Fruit fly (Drosophila melanogaster) whole organism, embryonic: ENCODE data around the gene NimB4.

Source experiments
- CG17568 ChIP-seq: fragments of 200-800 bp; sonication (Bioruptor generic); optimal IDR thresholded peaks from 2 replicates; lab custom pipeline; 2018; ENCODE audit warnings: missing biosample characterization, mild to moderate bottlenecking, missing genetic modification characterization, moderate library complexity
- CG17612 ChIP-seq: fragments of 200-800 bp; sonication (Bioruptor generic); IDR thresholded peaks from 2 replicates; pipeline ENCODE4 v1.3.6; 2022; ENCODE audit warnings: missing biosample characterization, missing genetic modification characterization
- CG17829 ChIP-seq: fragments of 200-800 bp; optimal IDR thresholded peaks from 2 replicates; lab custom pipeline; 2019; ENCODE audit warnings: missing biosample characterization, mild to moderate bottlenecking, missing genetic modification characterization, moderate library complexity
- CG18476 ChIP-seq: fragments of 200-800 bp; sonication (Bioruptor generic); optimal IDR thresholded peaks from 2 replicates; lab custom pipeline; 2016; ENCODE audit warnings: missing biosample characterization, mild to moderate bottlenecking, missing genetic modification characterization
- CG3726 ChIP-seq: fragments of 200-800 bp; sonication (Bioruptor generic); IDR thresholded peaks from 3 replicates; pipeline ENCODE4, ENCODE4 v1.3.6; 2022; ENCODE audit warnings: missing biosample characterization, missing genetic modification characterization
- CG3847 ChIP-seq: fragments of 200-800 bp; sonication (Bioruptor generic); IDR thresholded peaks from 2 replicates; pipeline ENCODE4 v1.3.6; 2022; ENCODE audit warnings: missing biosample characterization, missing genetic modification characterization
- CG4328 ChIP-seq: fragments of 200-800 bp; sonication (Bioruptor generic); optimal IDR thresholded peaks from 3 replicates; lab custom pipeline; 2017; ENCODE audit warnings: missing biosample characterization, missing genetic modification reagents, missing genetic modification characterization
- CG4360 ChIP-seq: fragments of 200-800 bp; sonication (Bioruptor generic); IDR thresholded peaks from 2 replicates; pipeline ENCODE4 v1.3.6; 2022; ENCODE audit warnings: missing biosample characterization, missing genetic modification characterization
- CG6689 ChIP-seq: fragments of 200-800 bp; sonication (Bioruptor generic); IDR thresholded peaks from 2 replicates; pipeline ENCODE4 v1.3.6; 2022; ENCODE audit warnings: missing biosample characterization, missing genetic modification characterization
- Deaf1 ChIP-seq: fragments of 200-800 bp; optimal IDR thresholded peaks from 3 replicates; lab custom pipeline; 2019; ENCODE audit warnings: missing biosample characterization, mild to moderate bottlenecking, missing genetic modification characterization, moderate library complexity
- Doc3 ChIP-seq: fragments of 200-800 bp; sonication (Bioruptor generic); IDR thresholded peaks from 3 replicates; pipeline ENCODE4 v1.3.6; 2022; ENCODE audit warnings: missing biosample characterization, missing genetic modification characterization; ENCODE audit not compliant: partially characterized antibody
- Drgx ChIP-seq: fragments of 200-800 bp; sonication (Bioruptor generic); IDR thresholded peaks from 2 replicates; pipeline ENCODE4 v1.3.6; 2022; ENCODE audit warnings: missing biosample characterization, missing genetic modification characterization
- Eip74EF ChIP-seq, 2 experiments: fragments of 200-800 bp in 1 of 2; fragments of >200 bp in 1 of 2; sonication (Bioruptor generic) in 1 of 2; optimal IDR thresholded peaks; 2 replicates each; lab custom pipeline; 2017 to 2019; ENCODE audit warnings: missing biosample characterization in 2 of 2, missing genetic modification characterization in 2 of 2, mild to moderate bottlenecking in 1 of 2, moderate library complexity in 1 of 2
- Ets65A ChIP-seq: fragments of 200-800 bp; sonication (Bioruptor generic); peaks from one replicate; lab custom pipeline; 2016; ENCODE audit warnings: missing biosample characterization, missing genetic modification characterization
- Gsc ChIP-seq: fragments of 200-800 bp; sonication (Bioruptor generic); IDR thresholded peaks from 2 replicates; pipeline ENCODE4 v1.3.6; 2022; ENCODE audit warnings: missing biosample characterization, missing genetic modification characterization
- Meics ChIP-seq: fragments of 200-800 bp; sonication (Bioruptor generic); optimal IDR thresholded peaks from 2 replicates; lab custom pipeline; 2017; ENCODE audit warnings: missing biosample characterization, mild to moderate bottlenecking, missing genetic modification characterization
- bbx ChIP-seq: fragments of 200-800 bp; sonication (Bioruptor generic); IDR thresholded peaks from 2 replicates; pipeline ENCODE4 v1.3.6; 2022; ENCODE audit warnings: missing biosample characterization, missing genetic modification characterization; ENCODE audit not compliant: partially characterized antibody
- cg ChIP-seq: fragments of 200-800 bp; sonication (Bioruptor generic); optimal IDR thresholded peaks from 3 replicates; lab custom pipeline; 2019; ENCODE audit warnings: missing biosample characterization, mild to moderate bottlenecking, missing genetic modification characterization, moderate library complexity
- hkb ChIP-seq, 2 experiments: fragments of 200-800 bp in 1 of 2; fragments of >200 bp in 1 of 2; sonication (Bioruptor generic) in 1 of 2; IDR thresholded peaks in 1 of 2; optimal IDR thresholded peaks in 1 of 2; 2 replicates each; pipeline versions ENCODE4 v1.3.6 to Lab custom; 2017 to 2022; ENCODE audit warnings: missing biosample characterization in 1 of 2, missing genetic modification characterization in 1 of 2
- pb ChIP-seq: fragments of 200-800 bp; sonication (Bioruptor generic); optimal IDR thresholded peaks from 3 replicates; lab custom pipeline; 2016; ENCODE audit warnings: missing biosample characterization, missing genetic modification characterization
- pho ChIP-seq: fragments of 200-800 bp; sonication (Bioruptor generic); optimal IDR thresholded peaks from 2 replicates; lab custom pipeline; 2016; ENCODE audit warnings: missing biosample characterization, missing genetic modification characterization
- sens-2 ChIP-seq: fragments of 200-800 bp; sonication (Bioruptor generic); IDR thresholded peaks from 2 replicates; pipeline ENCODE4 v1.3.6; 2022; ENCODE audit warnings: missing biosample characterization, missing genetic modification characterization
- trem ChIP-seq: fragments of 200-800 bp; optimal IDR thresholded peaks from 3 replicates; lab custom pipeline; 2019; ENCODE audit warnings: missing biosample characterization, mild to moderate bottlenecking, missing genetic modification characterization, moderate library complexity
- zen2 ChIP-seq: fragments of 200-800 bp; sonication (Bioruptor generic); IDR thresholded peaks from 3 replicates; pipeline ENCODE4 v1.3.6; 2022; ENCODE audit warnings: missing biosample characterization, missing genetic modification characterization; ENCODE audit not compliant: partially characterized antibody

NimB4 gene

DNA sequence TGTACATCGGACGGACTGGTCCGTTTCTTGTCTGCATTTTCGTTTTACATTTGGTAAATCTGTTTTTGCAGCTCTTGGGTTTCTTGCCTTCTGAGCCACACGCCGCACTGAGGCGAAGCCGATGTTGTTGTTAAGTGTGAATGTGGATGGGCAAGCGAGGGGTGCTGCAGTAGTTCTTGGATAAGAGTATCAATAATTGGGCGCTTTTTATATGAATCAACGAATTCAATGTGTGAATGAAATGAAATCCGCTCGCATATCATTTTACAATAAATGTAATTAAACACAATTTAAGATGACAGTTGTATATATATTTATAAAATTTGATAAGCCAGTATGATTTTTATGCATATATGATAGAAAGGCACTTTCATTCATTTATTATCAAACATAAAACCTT is 41.3 kb downstream of the NimB4 start (continued):
- TF ChIP-seq CG4328 (GFP tag; lab: Kevin White, UChicago) (no peak), Drgx (GFP tag; lab: Robert Waterston, UW) (peak; percentile 39; the same call in 1 of the 2 replicates), trem (tag; lab: Kevin White, UChicago) (no peak), CG18476 (GFP tag; lab: Kevin White, UChicago) (peak; percentile 62), hkb (optimal IDR thresholded peaks at IDR 0.05; lab: Kevin White, UChicago) (no peak), hkb (GFP tag; IDR thresholded peaks at IDR 0.05; lab: Robert Waterston, UW) (no peak), Gsc (no peak), pho (no peak)
- TF ChIP-seq, all 482 proteins: peak for 6

DNA sequence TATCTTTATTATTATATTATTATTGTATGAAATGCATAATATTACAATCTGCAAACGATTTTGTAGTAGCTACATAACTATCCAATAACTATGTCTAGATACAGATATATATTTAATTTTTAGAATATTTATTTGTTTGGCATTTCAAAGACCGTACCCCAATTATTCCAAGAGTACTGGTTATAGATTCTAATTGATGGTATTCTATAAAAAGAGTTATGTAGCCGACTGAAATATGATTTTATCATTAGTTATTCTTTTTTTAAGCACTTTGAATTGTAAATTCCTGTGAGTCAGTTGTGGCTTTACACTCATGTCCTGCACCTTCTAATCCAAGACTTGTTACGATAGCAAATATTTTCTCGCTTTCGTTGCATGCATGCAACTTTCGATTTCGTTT is 44.1 kb downstream of the NimB4 start:
- TF ChIP-seq Meics (no peak), CG6689 (GFP tag; lab: Robert Waterston, UW) (no peak), Deaf1 (tag; lab: Kevin White, UChicago) (no peak), Eip74EF (GFP tag; optimal IDR thresholded peaks at IDR 0.05; lab: Kevin White, UChicago) (no peak), cg (GFP tag; lab: Kevin White, UChicago) (no peak), CG3726 (GFP tag; lab: Robert Waterston, UW) (no peak), CG17568 (GFP tag; lab: Kevin White, UChicago) (no peak), Doc3 (no peak), pb (no peak), bbx (GFP tag; lab: Robert Waterston, UW) (no peak)

DNA sequence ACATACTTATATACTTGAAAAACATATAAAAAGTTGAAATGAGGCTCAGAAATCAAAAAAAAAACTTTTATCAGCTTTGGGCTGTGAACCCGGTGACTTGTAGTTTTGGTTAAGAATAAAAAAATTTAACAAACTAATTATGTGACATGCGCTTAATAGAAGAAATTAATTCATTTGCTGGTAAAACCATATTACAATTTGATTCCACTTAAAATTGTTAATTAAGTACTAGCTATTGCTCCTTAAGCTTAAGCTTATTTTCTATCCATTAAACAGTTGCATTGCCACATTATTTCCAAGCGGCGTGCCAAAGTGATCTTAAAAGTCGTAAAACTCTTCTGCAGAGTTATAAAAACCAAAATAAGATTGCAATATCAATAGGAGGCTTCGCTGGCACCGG is 45.8 kb downstream of the NimB4 start:
- no peak for TF ChIP-seq zen2 (GFP tag; lab: Robert Waterston, UW)
- peak; percentile 25 for TF ChIP-seq Ets65A (GFP tag; lab: Kevin White, UChicago)

DNA sequence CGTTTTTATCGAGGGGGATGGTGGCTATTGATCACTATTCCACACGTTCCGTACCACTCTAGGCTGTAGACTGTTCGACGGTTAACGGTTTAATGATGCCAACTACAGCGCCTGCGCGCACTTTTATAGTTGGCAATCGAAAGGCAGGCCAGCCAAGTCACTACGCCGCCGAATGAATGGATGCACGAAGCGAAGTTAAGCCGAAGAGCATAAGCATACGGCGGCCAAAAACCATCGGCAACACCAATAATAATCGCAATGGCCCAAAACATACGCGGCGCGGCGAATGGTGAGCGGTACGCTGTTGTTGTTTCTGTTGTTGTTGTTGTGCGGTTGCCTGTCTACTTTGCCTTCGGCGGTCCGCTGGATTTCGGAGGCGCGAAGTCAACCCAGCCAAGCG is 46.3 kb downstream of the NimB4 start, which contains the start of gene Vajk1:
Gene Vajk1 (minus strand): TSS at position 101 of the 400 bp plus-strand sequence.
- no peak for TF ChIP-seq sens-2 (GFP tag; lab: Robert Waterston, UW)
- peak; percentile 68 for TF ChIP-seq Ets65A (GFP tag; lab: Kevin White, UChicago)
- 0 out of 2 replicates have a peak, but pooled peaks have one; percentile 21 for TF ChIP-seq CG3847 (GFP tag; lab: Robert Waterston, UW)
- peak; percentile 38; the same call in 1 of the 2 replicates for TF ChIP-seq CG4360 (GFP tag; lab: Robert Waterston, UW)
- 0 out of 2 replicates have a peak, but pooled peaks have one; percentile 5 for TF ChIP-seq CG17612 (GFP tag; lab: Robert Waterston, UW)
- TF ChIP-seq CG17829 = no peak
